Worm (Caenorhabditis elegans) whole organism, L2 larva: ENCODE measurements around the gene D1005.2.

ENCODE experiments used
- C34F6.9 ChIP-seq: fragments of 150-350 bp; optimal IDR thresholded peaks from 2 replicates; lab custom pipeline; 2014; ENCODE audit warnings: missing biosample characterization, missing genetic modification characterization
- F13H6.1 ChIP-seq: sonication (generic microtip); optimal IDR thresholded peaks from 2 replicates; lab custom pipeline; 2016; ENCODE audit warnings: missing genetic modification characterization, missing compliant biosample characterization
- Y55F3AM.14 ChIP-seq: fragments of 200-800 bp; sonication (Bioruptor generic); optimal IDR thresholded peaks from 2 replicates; lab custom pipeline; 2018; ENCODE audit warnings: mild to moderate bottlenecking, missing genetic modification characterization, missing compliant biosample characterization
- ZK546.5 ChIP-seq: sonication (generic microtip); optimal IDR thresholded peaks from 2 replicates; lab custom pipeline; 2017; ENCODE audit warnings: missing biosample characterization, missing genetic modification characterization
- aly-2 ChIP-seq: fragments of 150-350 bp; optimal IDR thresholded peaks from 2 replicates; lab custom pipeline; 2014; ENCODE audit warnings: missing biosample characterization, missing genetic modification characterization
- ama-1 ChIP-seq: fragments of 150-350 bp; optimal IDR thresholded peaks from 2 replicates; lab custom pipeline; 2018; ENCODE audit warnings: inconsistent platforms
- blmp-1 ChIP-seq: sonication (generic microtip); optimal IDR thresholded peaks from 2 replicates; lab custom pipeline; 2017; ENCODE audit warnings: missing genetic modification characterization, mild to moderate bottlenecking, missing compliant biosample characterization, antibody characterized with exemption, moderate library complexity; ENCODE audit not compliant: insufficient read depth
- ceh-16 ChIP-seq: fragments of 150-350 bp; optimal IDR thresholded peaks from 2 replicates; lab custom pipeline; 2014; ENCODE audit warnings: missing biosample characterization, missing genetic modification characterization
- crh-2 ChIP-seq: sonication (generic microtip); optimal IDR thresholded peaks from 2 replicates; lab custom pipeline; 2017; ENCODE audit warnings: missing biosample characterization, missing genetic modification characterization
- dmd-4 ChIP-seq: sonication (generic microtip); optimal IDR thresholded peaks from 2 replicates; lab custom pipeline; 2017; ENCODE audit warnings: missing biosample characterization, missing genetic modification characterization
- egl-27 ChIP-seq: sonication (generic microtip); optimal IDR thresholded peaks from 3 replicates; lab custom pipeline; 2017; ENCODE audit warnings: missing biosample characterization, missing genetic modification reagents, missing genetic modification characterization
- elt-3 ChIP-seq: sonication (generic microtip); optimal IDR thresholded peaks from 2 replicates; lab custom pipeline; 2017; ENCODE audit warnings: missing biosample characterization, missing genetic modification characterization
- fos-1 ChIP-seq: fragments of 150-350 bp; optimal IDR thresholded peaks from 2 replicates; lab custom pipeline; 2014; ENCODE audit warnings: missing biosample characterization, missing genetic modification characterization
- gmeb-1 ChIP-seq: fragments of 150-350 bp; optimal IDR thresholded peaks from 2 replicates; lab custom pipeline; 2014; ENCODE audit warnings: missing biosample characterization, missing genetic modification characterization
- lin-11 ChIP-seq: fragments of 150-350 bp; sonication (generic microtip); optimal IDR thresholded peaks from 2 replicates; lab custom pipeline; 2014; ENCODE audit warnings: missing biosample characterization, missing genetic modification characterization, inconsistent platforms, mixed read lengths
- lin-39 ChIP-seq: fragments of 150-350 bp; optimal IDR thresholded peaks from 2 replicates; lab custom pipeline; 2014; ENCODE audit warnings: missing biosample characterization, missing genetic modification reagents, missing genetic modification characterization
- lsy-2 ChIP-seq, 2 experiments: fragments of 150-350 bp in 1 of 2; sonication (generic microtip) in 1 of 2; optimal IDR thresholded peaks; 2 replicates each; lab custom pipeline; 2014 to 2017; ENCODE audit warnings: missing biosample characterization in 2 of 2, missing genetic modification characterization in 2 of 2
- mbf-1 ChIP-seq: sonication (generic microtip); optimal IDR thresholded peaks from 2 replicates; lab custom pipeline; 2017; ENCODE audit warnings: missing biosample characterization, missing genetic modification characterization
- mdl-1 ChIP-seq, 2 experiments: fragments of 150-350 bp in 1 of 2; sonication (generic microtip) in 1 of 2; optimal IDR thresholded peaks; 2 replicates each; lab custom pipeline; 2017; ENCODE audit warnings: missing biosample characterization in 2 of 2, missing genetic modification characterization in 2 of 2
- nhr-11 ChIP-seq: fragments of 150-350 bp; optimal IDR thresholded peaks from 2 replicates; lab custom pipeline; 2014; ENCODE audit warnings: missing biosample characterization, missing genetic modification characterization
- nhr-12 ChIP-seq: fragments of 150-350 bp; optimal IDR thresholded peaks from 2 replicates; lab custom pipeline; 2014; ENCODE audit warnings: missing biosample characterization, missing genetic modification characterization
- nhr-129 ChIP-seq: fragments of 150-350 bp; optimal IDR thresholded peaks from 2 replicates; lab custom pipeline; 2014; ENCODE audit warnings: missing biosample characterization, missing genetic modification characterization
- nhr-21 ChIP-seq: fragments of 150-350 bp; optimal IDR thresholded peaks from 2 replicates; lab custom pipeline; 2014; ENCODE audit warnings: missing biosample characterization, missing genetic modification characterization
- nhr-23 ChIP-seq: fragments of 150-350 bp; optimal IDR thresholded peaks from 2 replicates; lab custom pipeline; 2014; ENCODE audit warnings: missing biosample characterization, missing genetic modification reagents, missing genetic modification characterization
- nhr-25 ChIP-seq: fragments of 150-350 bp; sonication (generic microtip); optimal IDR thresholded peaks from 3 replicates; lab custom pipeline; 2014; ENCODE audit warnings: missing biosample characterization, missing genetic modification characterization
- nhr-6 ChIP-seq: fragments of 150-350 bp; optimal IDR thresholded peaks from 2 replicates; lab custom pipeline; 2014; ENCODE audit warnings: missing biosample characterization, missing genetic modification characterization
- nhr-77 ChIP-seq: fragments of 150-350 bp; optimal IDR thresholded peaks from 2 replicates; lab custom pipeline; 2014; ENCODE audit warnings: missing biosample characterization, missing genetic modification characterization
- peb-1 ChIP-seq: fragments of 150-350 bp; optimal IDR thresholded peaks from 2 replicates; lab custom pipeline; 2014; ENCODE audit warnings: missing biosample characterization, missing genetic modification characterization
- skn-1 ChIP-seq: sonication (generic microtip); optimal IDR thresholded peaks from 2 replicates; lab custom pipeline; 2017; ENCODE audit warnings: missing biosample characterization, missing genetic modification characterization
- sma-3 ChIP-seq: sonication (generic microtip); optimal IDR thresholded peaks from 2 replicates; lab custom pipeline; 2016; ENCODE audit warnings: missing genetic modification reagents, missing genetic modification characterization, missing compliant biosample characterization
- sma-9 ChIP-seq, 2 experiments: fragments of 150-350 bp in 1 of 2; sonication (generic microtip) in 1 of 2; optimal IDR thresholded peaks; 2 replicates each; lab custom pipeline; 2014 to 2016; ENCODE audit warnings: missing genetic modification characterization in 2 of 2, mild to moderate bottlenecking in 1 of 2, missing biosample characterization in 1 of 2, missing compliant biosample characterization in 1 of 2, missing genetic modification reagents in 1 of 2, moderate library complexity in 1 of 2
- unc-39 ChIP-seq: fragments of 150-350 bp; optimal IDR thresholded peaks from 2 replicates; lab custom pipeline; 2014; ENCODE audit warnings: missing biosample characterization, missing genetic modification characterization
- unc-55 ChIP-seq: fragments of 150-350 bp; sonication (generic microtip); optimal IDR thresholded peaks from 3 replicates; lab custom pipeline; 2014; ENCODE audit warnings: missing biosample characterization, missing genetic modification reagents, missing genetic modification characterization
- unc-62 ChIP-seq: fragments of 150-350 bp; optimal IDR thresholded peaks from 2 replicates; lab custom pipeline; 2014; ENCODE audit warnings: missing biosample characterization, missing genetic modification reagents, missing genetic modification characterization
- ztf-11 ChIP-seq: sonication (generic microtip); optimal IDR thresholded peaks from 2 replicates; lab custom pipeline; 2017; ENCODE audit warnings: missing biosample characterization, missing genetic modification characterization
- ztf-4 ChIP-seq: fragments of 150-350 bp; optimal IDR thresholded peaks from 2 replicates; lab custom pipeline; 2014; ENCODE audit warnings: missing biosample characterization, missing genetic modification characterization

D1005.2 gene

DNA sequence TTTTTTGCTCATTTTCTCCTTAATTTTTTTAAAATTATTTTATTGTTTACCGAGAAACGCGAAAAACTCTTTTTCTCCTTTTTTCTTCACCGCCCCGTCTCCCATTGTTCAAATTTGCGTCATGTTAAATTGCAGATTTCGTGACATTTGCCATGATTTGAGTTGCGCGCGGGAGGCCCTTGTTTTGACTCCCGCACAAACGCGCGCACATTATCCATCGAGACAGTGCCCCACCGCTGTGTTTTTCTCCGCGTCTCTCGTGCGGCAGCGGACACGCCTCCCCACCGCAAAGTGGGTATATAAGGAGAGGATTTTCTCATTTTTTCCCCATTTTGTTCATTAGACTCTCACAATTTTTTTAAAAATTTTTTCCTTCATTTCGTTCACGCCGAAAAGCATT, 17.2 kb downstream of the D1005.2 start:
- TF ChIP-seq crh-2 (tag; lab: Kevin White, UChicago), result no peak
- no peak for TF ChIP-seq egl-27 (tag; lab: Kevin White, UChicago)
- TF ChIP-seq unc-62 (GFP tag; lab: Kevin White, UChicago), result no peak
- no peak for TF ChIP-seq unc-39 (tag; lab: Kevin White, UChicago)
- TF ChIP-seq nhr-6 (tag; lab: Kevin White, UChicago), result no peak
- no peak for TF ChIP-seq dmd-4 (tag; lab: Kevin White, UChicago)

ce11 chrX:1477932-1478331, 19.1 kb downstream of the D1005.2 start:
- TF ChIP-seq lin-39 (tag; lab: Kevin White, UChicago) (no peak), nhr-25 (peak; percentile 43), ztf-4 (tag; lab: Kevin White, UChicago) (no peak), sma-9 (GFP tag; optimal IDR thresholded peaks at IDR 0.05; lab: Kevin White, UChicago) (peak; percentile 96), sma-9 (tag; optimal IDR thresholded peaks at IDR 0.05; lab: Kevin White, UChicago) (no peak), fos-1 (tag; lab: Kevin White, UChicago) (peak; percentile 76), aly-2 (tag; lab: Kevin White, UChicago) (no peak), C34F6.9 (tag; lab: Kevin White, UChicago) (no peak), blmp-1 (tag; lab: Kevin White, UChicago) (no peak), Y55F3AM.14 (GFP tag; lab: Kevin White, UChicago) (no peak), crh-2 (tag; lab: Kevin White, UChicago) (peak; percentile 82), mdl-1 (tag; optimal IDR thresholded peaks at IDR 0.05; lab: Kevin White, UChicago) (peak in 1 of 2 experiments; percentile 85), lsy-2 (tag; optimal IDR thresholded peaks at IDR 0.05; lab: Kevin White, UChicago) (peak in 1 of 2 experiments; percentile 33), gmeb-1 (peak; percentile 19), ztf-11 (no peak), egl-27 (tag; lab: Kevin White, UChicago) (peak; percentile 69), sma-3 (GFP tag; lab: Kevin White, UChicago) (peak; percentile 66), peb-1 (tag; lab: Kevin White, UChicago) (no peak), skn-1 (tag; lab: Kevin White, UChicago) (no peak), ama-1 (lab: Kevin White, UChicago) (no peak), F13H6.1 (tag; lab: Kevin White, UChicago) (peak; percentile 40), nhr-23 (tag; lab: Kevin White, UChicago) (no peak), nhr-21 (peak; percentile 80)

DNA sequence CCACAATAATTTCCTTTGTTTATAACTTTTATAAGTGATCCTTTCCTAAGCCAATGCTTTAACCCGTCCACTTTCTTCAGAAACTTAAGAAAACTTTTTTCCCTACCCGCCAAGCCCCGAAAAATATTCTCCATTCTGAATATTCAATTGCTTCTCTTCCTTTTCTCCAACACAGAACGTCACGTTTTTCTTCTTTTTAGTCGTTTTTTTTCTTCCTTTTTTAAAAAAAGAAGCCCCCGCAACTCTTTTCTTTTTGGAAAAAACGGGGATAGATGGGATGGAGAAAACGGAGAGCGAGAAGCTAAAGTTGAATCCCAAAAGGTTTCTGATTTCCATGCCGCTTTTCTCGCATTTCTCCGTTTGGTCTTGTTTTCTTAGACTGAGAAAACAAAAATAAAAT, 19.7 kb downstream of the D1005.2 start:
- no peak for TF ChIP-seq elt-3
- TF ChIP-seq unc-55, result no peak
- TF ChIP-seq nhr-25, result no peak
- no peak for TF ChIP-seq ceh-16 (tag; lab: Kevin White, UChicago)
- no peak for TF ChIP-seq lsy-2 (tag; optimal IDR thresholded peaks at IDR 0.05; lab: Kevin White, UChicago)
- no peak for TF ChIP-seq Y55F3AM.14 (GFP tag; lab: Kevin White, UChicago)
- TF ChIP-seq skn-1 (tag; lab: Kevin White, UChicago), result no peak
- no peak for TF ChIP-seq ztf-11
- no peak for TF ChIP-seq fos-1 (tag; lab: Kevin White, UChicago)
- no peak for TF ChIP-seq ZK546.5 (tag; lab: Kevin White, UChicago)
- no peak for TF ChIP-seq peb-1 (tag; lab: Kevin White, UChicago)
- TF ChIP-seq lin-11, result no peak
- TF ChIP-seq nhr-23 (tag; lab: Kevin White, UChicago), result no peak
- TF ChIP-seq aly-2 (tag; lab: Kevin White, UChicago), result no peak
- no peak for TF ChIP-seq mbf-1
- no peak for TF ChIP-seq nhr-6 (tag; lab: Kevin White, UChicago)

DNA sequence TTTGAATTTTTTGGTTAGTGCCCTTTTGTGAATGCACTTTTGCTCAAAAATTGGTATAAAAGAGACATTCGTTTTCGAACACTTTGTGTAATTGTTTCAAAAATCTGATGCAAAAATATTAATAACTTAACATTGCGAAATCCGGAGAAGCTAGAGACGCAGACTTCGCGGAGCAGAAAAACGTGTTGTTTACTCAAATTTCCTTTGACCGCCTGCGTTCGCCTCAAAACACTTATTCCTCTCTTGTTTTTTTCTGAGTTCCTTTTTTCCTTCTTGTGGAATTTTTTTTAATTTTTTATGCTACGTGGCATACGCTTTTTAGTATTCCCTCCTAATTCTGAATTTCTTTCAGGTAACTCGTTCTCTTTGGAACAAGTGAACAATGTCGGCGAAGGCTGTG, 20.4 kb downstream of the D1005.2 start, which contains the start of gene acly-1:
Gene acly-1, plus strand, starts transcription at position 353 of the 400 bp plus-strand sequence.
- peak; percentile 26 for TF ChIP-seq C34F6.9 (tag; lab: Kevin White, UChicago)
- TF ChIP-seq crh-2 (tag; lab: Kevin White, UChicago), result peak; percentile 28
- no peak for TF ChIP-seq ztf-11
- TF ChIP-seq nhr-11 (tag; lab: Kevin White, UChicago), result no peak
- peak; percentile 30 for TF ChIP-seq nhr-129 (tag; lab: Kevin White, UChicago)
- TF ChIP-seq unc-55, result peak; percentile 50
- TF ChIP-seq peb-1 (tag; lab: Kevin White, UChicago), result no peak
- TF ChIP-seq blmp-1 (tag; lab: Kevin White, UChicago), result no peak
- TF ChIP-seq nhr-12, result no peak
- no peak for TF ChIP-seq skn-1 (tag; lab: Kevin White, UChicago)
- no peak for TF ChIP-seq ZK546.5 (tag; lab: Kevin White, UChicago)
- no peak for TF ChIP-seq gmeb-1
- no peak for TF ChIP-seq unc-39 (tag; lab: Kevin White, UChicago)
- no peak for TF ChIP-seq aly-2 (tag; lab: Kevin White, UChicago)
- no peak for TF ChIP-seq nhr-25
- no peak for TF ChIP-seq nhr-77
